Worm (Caenorhabditis elegans) whole organism, L2 larva: ENCODE measurements around the gene Y53G8AM.7.

Source experiments
- F13H6.1 ChIP-seq: sonication (generic microtip); optimal IDR thresholded peaks from 2 replicates; lab custom pipeline; 2016; ENCODE audit warnings: missing genetic modification characterization, missing compliant biosample characterization
- aly-2 ChIP-seq: fragments of 150-350 bp; optimal IDR thresholded peaks from 2 replicates; lab custom pipeline; 2014; ENCODE audit warnings: missing biosample characterization, missing genetic modification characterization
- nhr-10 ChIP-seq: sonication (generic microtip); optimal IDR thresholded peaks from 2 replicates; lab custom pipeline; 2017; ENCODE audit warnings: missing biosample characterization, missing genetic modification characterization
- nhr-23 ChIP-seq: fragments of 150-350 bp; optimal IDR thresholded peaks from 2 replicates; lab custom pipeline; 2014; ENCODE audit warnings: missing biosample characterization, missing genetic modification reagents, missing genetic modification characterization
- nhr-237 ChIP-seq: fragments of 150-350 bp; optimal IDR thresholded peaks from 2 replicates; lab custom pipeline; 2014; ENCODE audit warnings: missing biosample characterization, missing genetic modification characterization
- unc-39 ChIP-seq: fragments of 150-350 bp; optimal IDR thresholded peaks from 2 replicates; lab custom pipeline; 2014; ENCODE audit warnings: missing biosample characterization, missing genetic modification characterization
- zag-1 ChIP-seq: fragments of 150-350 bp; optimal IDR thresholded peaks from 2 replicates; lab custom pipeline; 2014; ENCODE audit warnings: missing biosample characterization, missing genetic modification characterization
- ztf-11 ChIP-seq: sonication (generic microtip); optimal IDR thresholded peaks from 2 replicates; lab custom pipeline; 2017; ENCODE audit warnings: missing biosample characterization, missing genetic modification characterization

DNA sequence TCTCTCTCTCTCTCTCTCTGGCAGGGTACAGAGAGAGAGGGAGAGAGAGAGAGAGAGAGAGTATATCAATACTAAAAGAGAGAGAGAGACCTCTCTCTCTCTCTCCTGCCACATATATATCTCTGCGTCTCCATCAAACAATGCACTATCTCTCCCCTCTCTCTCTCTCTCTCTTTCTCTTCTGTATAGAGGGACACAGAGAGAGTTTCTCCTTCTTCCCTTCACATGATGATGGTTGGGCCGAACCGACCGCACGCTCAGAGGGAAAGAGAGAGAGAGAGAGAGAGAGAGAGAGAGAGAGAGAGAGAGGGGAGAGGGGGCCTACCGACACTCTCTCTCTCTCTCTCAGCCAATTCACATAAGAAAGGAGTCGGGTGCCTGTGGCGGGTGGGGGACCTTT, 5.2 kb upstream of the Y53G8AM.7 start:
- TF ChIP-seq ztf-11 (no peak), aly-2 (tag; lab: Kevin White, UChicago) (no peak), nhr-10 (tag; lab: Kevin White, UChicago) (no peak), F13H6.1 (tag; lab: Kevin White, UChicago) (peak; percentile 91), nhr-23 (tag; lab: Kevin White, UChicago) (no peak), zag-1 (tag; lab: Kevin White, UChicago) (no peak), unc-39 (tag; lab: Kevin White, UChicago) (no peak), nhr-237 (tag; lab: Kevin White, UChicago) (no peak)
